Worm (Caenorhabditis elegans) whole organism, dauer: ENCODE results near the gene npr-32.

Experiments
- unc-62 ChIP-seq: sonication (generic microtip); optimal IDR thresholded peaks from 2 replicates; lab custom pipeline; 2017; ENCODE audit warnings: missing biosample characterization, missing genetic modification reagents, missing genetic modification characterization

Gene npr-32

ce11 chrIV:17230958-17231357, at the start of gene npr-32:
Gene npr-32 (minus strand): TSS chrIV:17231058.
- no peak for TF ChIP-seq unc-62 (GFP tag; lab: Kevin White, UChicago)

- no peak for TF ChIP-seq unc-62 (GFP tag; lab: Kevin White, UChicago)
These were observed 49.6 kb upstream of the npr-32 start for ce11 chrIV:17280441-17280939.

ce11 chrIV:17279592-17280440, 49.0 kb upstream of the npr-32 start:
- TF ChIP-seq unc-62 (GFP tag; lab: Kevin White, UChicago), result no peak

ce11 chrIV:17278861-17279591, 48.2 kb upstream of the npr-32 start, which contains the start of gene hsp-1:
Gene hsp-1 (plus strand): TSS chrIV:17278959.
- TF ChIP-seq unc-62 (GFP tag; lab: Kevin White, UChicago), result no peak

- TF ChIP-seq unc-62 (GFP tag; lab: Kevin White, UChicago), result no peak
These were observed 47.5 kb upstream of the npr-32 start for ce11 chrIV:17278363-17278762.

- TF ChIP-seq unc-62 (GFP tag; lab: Kevin White, UChicago), result no peak
These were observed 46.8 kb upstream of the npr-32 start for ce11 chrIV:17277459-17278173.

- TF ChIP-seq unc-62 (GFP tag; lab: Kevin White, UChicago), result no peak
These were observed 46.0 kb upstream of the npr-32 start, which contains the start of gene clec-196 for ce11 chrIV:17276705-17277458. Gene clec-196 (plus strand): TSS chrIV:17276956.

- no peak for TF ChIP-seq unc-62 (GFP tag; lab: Kevin White, UChicago)
These were observed 44.4 kb upstream of the npr-32 start, which contains the start of gene lhfp-4 for ce11 chrIV:17275281-17275680. Gene lhfp-4 (plus strand): TSS chrIV:17275581.

- TF ChIP-seq unc-62 (GFP tag; lab: Kevin White, UChicago), result no peak
These were observed 42.8 kb upstream of the npr-32 start, which contains the start of gene gln-5 for ce11 chrIV:17273602-17274110. Gene gln-5 (minus strand): TSS chrIV:17273652.

ce11 chrIV:17269702-17270101, 38.8 kb upstream of the npr-32 start:
- no peak for TF ChIP-seq unc-62 (GFP tag; lab: Kevin White, UChicago)

ce11 chrIV:17269042-17269441, 38.2 kb upstream of the npr-32 start, which contains the start of gene atgp-1:
Gene atgp-1 (plus strand): TSS chrIV:17269342.
- no peak for TF ChIP-seq unc-62 (GFP tag; lab: Kevin White, UChicago)

- TF ChIP-seq unc-62 (GFP tag; lab: Kevin White, UChicago), result no peak
These were observed 37.8 kb upstream of the npr-32 start for ce11 chrIV:17268628-17269027.

- TF ChIP-seq unc-62 (GFP tag; lab: Kevin White, UChicago), result no peak
These were observed 37.2 kb upstream of the npr-32 start for ce11 chrIV:17268069-17268468.

ce11 chrIV:17267304-17267891, 36.5 kb upstream of the npr-32 start:
- TF ChIP-seq unc-62 (GFP tag; lab: Kevin White, UChicago), result no peak
